Worm (Caenorhabditis elegans): Measurements from ENCODE around the gene coel-1.

Gene coel-1

DNA sequence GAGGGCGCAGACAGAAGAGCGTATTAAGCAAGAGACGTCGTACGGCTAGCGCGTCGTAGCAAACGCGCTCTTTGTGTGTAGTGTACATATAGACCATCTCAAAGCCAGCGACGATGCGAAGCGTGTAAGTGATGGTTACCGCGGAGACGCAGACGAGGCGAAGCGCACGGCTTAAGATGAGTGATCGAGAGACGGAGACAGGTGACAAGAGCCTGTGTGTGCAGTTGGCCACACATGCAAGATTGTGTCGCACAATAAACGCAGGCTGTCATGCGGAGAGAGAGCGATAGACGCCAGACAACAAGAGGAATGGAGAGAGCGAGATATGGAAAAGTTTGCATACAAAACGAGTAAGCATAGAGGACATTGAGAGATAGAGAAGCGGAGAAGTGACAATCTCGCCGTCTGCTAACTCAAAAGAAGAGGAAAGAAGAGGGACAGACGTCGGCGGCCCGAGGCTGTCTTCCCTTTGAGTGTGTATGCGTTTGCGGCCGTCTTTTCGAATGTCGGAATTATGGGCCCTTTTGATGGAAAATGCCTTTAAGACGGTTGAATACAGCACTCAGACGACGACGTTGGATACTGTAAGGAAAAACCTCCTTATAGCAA, 42.6 kb upstream of the coel-1 start (continued):
- TF ChIP-seq lin-26 (GFP tag; IDR thresholded peaks at IDR 0.05) (peak; percentile 21; the same call in 1 of the 2 replicates), B0336.3 (GFP tag; IDR thresholded peaks at IDR 0.05) (peak; percentile 94), efl-1 (GFP tag; optimal IDR thresholded peaks at IDR 0.05) (no peak), atf-7 (tag; optimal IDR thresholded peaks at IDR 0.05) (peak; percentile 60), gei-17 (GFP tag; optimal IDR thresholded peaks at IDR 0.05) (peak; percentile 89), ama-1 (optimal IDR thresholded peaks at IDR 0.05) (peak; percentile 56), ama-1 (GFP tag; optimal IDR thresholded peaks at IDR 0.05) (no peak), B0035.1 (tag; optimal IDR thresholded peaks at IDR 0.05) (peak; percentile 61), snpc-3.4 (tag; optimal IDR thresholded peaks at IDR 0.05) (no peak), egl-18 (GFP tag; IDR thresholded peaks at IDR 0.05) (peak; percentile 65; the same call in 1 of the 2 replicates), F52B5.7 (tag; optimal IDR thresholded peaks at IDR 0.05) (peak; percentile 50), B0019.2 (GFP tag; conservative IDR thresholded peaks at IDR 0.05) (no peak), rcor-1 (GFP tag; IDR thresholded peaks at IDR 0.05) (peak; percentile 45; the same call in 1 of the 2 replicates), tlf-1 (GFP tag; optimal IDR thresholded peaks at IDR 0.05) (peak; percentile 60), dpff-1 (tag; optimal IDR thresholded peaks at IDR 0.05) (peak; percentile 60), akir-1 (GFP tag; optimal IDR thresholded peaks at IDR 0.05) (peak; percentile 71), ceh-27 (GFP tag; optimal IDR thresholded peaks at IDR 0.05) (peak; percentile 1), unc-130 (GFP tag; optimal IDR thresholded peaks at IDR 0.05) (no peak), sdz-38 (tag; optimal IDR thresholded peaks at IDR 0.05) (no peak), nfyb-1 (GFP tag; IDR thresholded peaks at IDR 0.05) (peak; percentile 78), C06A6.2 (GFP tag; conservative IDR thresholded peaks at IDR 0.05) (peak; percentile 56; the same call in 1 of the 2 replicates), lin-35 (GFP tag; optimal IDR thresholded peaks at IDR 0.05) (peak in 1 of 3 experiments; percentile 46), mcd-1 (GFP tag; IDR thresholded peaks at IDR 0.05) (peak; percentile 67), ZK185.1 (tag; optimal IDR thresholded peaks at IDR 0.05; ENCODE audit: poor library complexity, severe bottlenecking) (peak; percentile 25), lin-54 (GFP tag; optimal IDR thresholded peaks at IDR 0.05) (peak; percentile 35), F10E7.11 (tag; optimal IDR thresholded peaks at IDR 0.05) (peak; percentile 45), K11D2.4 (GFP tag; IDR thresholded peaks at IDR 0.05) (peak; percentile 56), dox-1 (GFP tag; IDR thresholded peaks at IDR 0.05) (peak; percentile 68), somi-1 (GFP tag; optimal IDR thresholded peaks at IDR 0.05) (peak; percentile 48), madf-3 (GFP tag; IDR thresholded peaks at IDR 0.05) (0 out of 2 replicates have a peak, but pooled peaks have one; percentile 14), F57C9.4 (tag; optimal IDR thresholded peaks at IDR 0.05) (peak; percentile 23), die-1 (tag; optimal IDR thresholded peaks at IDR 0.05) (peak; percentile 25), K12H6.12 (tag; optimal IDR thresholded peaks at IDR 0.05) (peak; percentile 44), hlh-26 (GFP tag; conservative IDR thresholded peaks at IDR 0.05) (no peak), madf-8 (GFP tag; conservative IDR thresholded peaks at IDR 0.05) (no peak), cebp-2 (GFP tag; IDR thresholded peaks at IDR 0.05) (no peak), cebp-1 (GFP tag; IDR thresholded peaks at IDR 0.05) (0 out of 2 replicates have a peak, but pooled peaks have one; percentile 27), cebp-1 (tag; optimal IDR thresholded peaks at IDR 0.05) (peak; percentile 86), F55B11.4 (tag; optimal IDR thresholded peaks at IDR 0.05; ENCODE audit: borderline replicate concordance, insufficient read depth) (no peak), attf-5 (GFP tag; optimal IDR thresholded peaks at IDR 0.05) (peak; percentile 34), repo-1 (tag; optimal IDR thresholded peaks at IDR 0.05) (peak; percentile 77), madf-10 (tag; optimal IDR thresholded peaks at IDR 0.05) (peak; percentile 28), ztf-22 (GFP tag; optimal IDR thresholded peaks at IDR 0.05) (peak; percentile 17), zfh-2 (GFP tag; conservative IDR thresholded peaks at IDR 0.05) (peak; percentile 86), ceh-79 (tag; optimal IDR thresholded peaks at IDR 0.05) (no peak), hmg-1.2 (GFP tag; IDR thresholded peaks at IDR 0.05) (peak; percentile 97), egl-44 (GFP tag; IDR thresholded peaks at IDR 0.05) (peak; percentile 58; the same call in 1 of the 2 replicates), lag-1 (GFP tag; IDR thresholded peaks at IDR 0.05) (no peak)

Data from whole organism, young adult.